Worm (Caenorhabditis elegans): ENCODE measurements around the gene clc-9.
A peak's percentile ranks its signal among the peaks of the same experiment; 100 is the strongest.

Gene clc-9

ce11 chrIV:11082789-11083235, 29.9 kb upstream of the clc-9 start:
- TF ChIP-seq Y55F3AM.14 (GFP tag; optimal IDR thresholded peaks at IDR 0.05): peak; percentile 83
- TF ChIP-seq nhr-21 (tag; optimal IDR thresholded peaks at IDR 0.05): peak; percentile 96
- TF ChIP-seq ztf-4 (tag; optimal IDR thresholded peaks at IDR 0.05): peak; percentile 91
- TF ChIP-seq nhr-6 (tag; optimal IDR thresholded peaks at IDR 0.05): peak; percentile 95
- TF ChIP-seq nhr-12 (tag; optimal IDR thresholded peaks at IDR 0.05): no peak
- no peak for TF ChIP-seq R02D3.7 (tag; optimal IDR thresholded peaks at IDR 0.05)
- peak; percentile 91 for TF ChIP-seq sma-3 (GFP tag; optimal IDR thresholded peaks at IDR 0.05)
- TF ChIP-seq ztf-1 (GFP tag; conservative IDR thresholded peaks at IDR 0.05): no peak
- TF ChIP-seq lin-39 (tag; optimal IDR thresholded peaks at IDR 0.05): peak; percentile 25
- peak; percentile 98 for TF ChIP-seq nhr-129 (tag; optimal IDR thresholded peaks at IDR 0.05)
- peak; percentile 3 for TF ChIP-seq skn-1 (tag; optimal IDR thresholded peaks at IDR 0.05)
- TF ChIP-seq lin-13 (GFP tag; optimal IDR thresholded peaks at IDR 0.05): peak; percentile 86
- peak; percentile 60 for TF ChIP-seq ceh-82 (tag; optimal IDR thresholded peaks at IDR 0.05)
- peak; percentile 64 for TF ChIP-seq gmeb-1 (tag; optimal IDR thresholded peaks at IDR 0.05)
- peak; percentile 85 for TF ChIP-seq fos-1 (tag; optimal IDR thresholded peaks at IDR 0.05)
- no peak for TF ChIP-seq nhr-10 (tag; optimal IDR thresholded peaks at IDR 0.05)
- TF ChIP-seq sma-9 (GFP tag; optimal IDR thresholded peaks at IDR 0.05): peak; percentile 92
- TF ChIP-seq sma-9 (tag; optimal IDR thresholded peaks at IDR 0.05): no peak
- no peak for TF ChIP-seq peb-1 (tag; optimal IDR thresholded peaks at IDR 0.05)
- no peak for TF ChIP-seq nhr-77 (tag; optimal IDR thresholded peaks at IDR 0.05)
- TF ChIP-seq lin-11 (tag; optimal IDR thresholded peaks at IDR 0.05): peak; percentile 94
- TF ChIP-seq ceh-16 (tag; optimal IDR thresholded peaks at IDR 0.05): no peak
- no peak for TF ChIP-seq mbf-1 (tag; optimal IDR thresholded peaks at IDR 0.05)
- TF ChIP-seq dmd-4 (tag; optimal IDR thresholded peaks at IDR 0.05): no peak
- peak; percentile 44 for TF ChIP-seq ZK546.5 (tag; optimal IDR thresholded peaks at IDR 0.05)
- TF ChIP-seq unc-55 (GFP tag; optimal IDR thresholded peaks at IDR 0.05): peak; percentile 94
- TF ChIP-seq nhr-25 (tag; optimal IDR thresholded peaks at IDR 0.05): peak; percentile 94
- TF ChIP-seq C34F6.9 (tag; optimal IDR thresholded peaks at IDR 0.05): peak; percentile 99
- peak; percentile 90 for TF ChIP-seq ama-1 (optimal IDR thresholded peaks at IDR 0.05)
- peak; percentile 27 for TF ChIP-seq unc-39 (tag; optimal IDR thresholded peaks at IDR 0.05)
- peak; percentile 97 for TF ChIP-seq F13H6.1 (tag; optimal IDR thresholded peaks at IDR 0.05)
- peak; percentile 92 for TF ChIP-seq blmp-1 (tag; optimal IDR thresholded peaks at IDR 0.05; ENCODE audit: insufficient read depth)
- peak; percentile 93 for TF ChIP-seq mab-5 (tag; optimal IDR thresholded peaks at IDR 0.05)
- TF ChIP-seq snpc-4 (tag; optimal IDR thresholded peaks at IDR 0.05): peak; percentile 62
- peak; percentile 42 for TF ChIP-seq nhr-23 (tag; optimal IDR thresholded peaks at IDR 0.05)
- TF ChIP-seq alr-1 (tag; optimal IDR thresholded peaks at IDR 0.05): peak; percentile 62
- TF ChIP-seq crh-2 (tag; optimal IDR thresholded peaks at IDR 0.05): peak; percentile 91
- TF ChIP-seq elt-1 (tag; optimal IDR thresholded peaks at IDR 0.05): no peak
- TF ChIP-seq mdl-1 (tag; optimal IDR thresholded peaks at IDR 0.05): peak; percentile 61 to 84
- peak; percentile 96 for TF ChIP-seq sem-4 (tag; optimal IDR thresholded peaks at IDR 0.05)
- peak; percentile 93 for TF ChIP-seq egl-27 (tag; optimal IDR thresholded peaks at IDR 0.05)
- TF ChIP-seq unc-62 (GFP tag; optimal IDR thresholded peaks at IDR 0.05): peak; percentile 21
- peak; percentile 99 for TF ChIP-seq zag-1 (tag; optimal IDR thresholded peaks at IDR 0.05)
- peak; percentile 76 to 94 for TF ChIP-seq lsy-2 (tag; optimal IDR thresholded peaks at IDR 0.05)

ce11 chrIV:11083609-11084008, 29.1 kb upstream of the clc-9 start, which contains the start of gene klc-1:
Gene klc-1, plus strand, starts transcription at chrIV:11083735.
- peak in 1 of 2 experiments; percentile 63 for TF ChIP-seq lsy-2 (tag; optimal IDR thresholded peaks at IDR 0.05)
- no peak for TF ChIP-seq unc-62 (GFP tag; optimal IDR thresholded peaks at IDR 0.05)

ce11 chrIV:11089527-11089926, 23.2 kb upstream of the clc-9 start, which contains the start of gene M7.7:
Gene M7.7, plus strand, starts transcription at chrIV:11089827.
- TF ChIP-seq nhr-11 (tag; optimal IDR thresholded peaks at IDR 0.05) (no peak), lsy-2 (tag; optimal IDR thresholded peaks at IDR 0.05) (no peak), peb-1 (tag; optimal IDR thresholded peaks at IDR 0.05) (no peak), ceh-82 (tag; optimal IDR thresholded peaks at IDR 0.05) (no peak), nhr-21 (tag; optimal IDR thresholded peaks at IDR 0.05) (no peak), sem-4 (tag; optimal IDR thresholded peaks at IDR 0.05) (no peak), ztf-1 (GFP tag; conservative IDR thresholded peaks at IDR 0.05) (no peak), zag-1 (tag; optimal IDR thresholded peaks at IDR 0.05) (no peak), ceh-16 (tag; optimal IDR thresholded peaks at IDR 0.05) (no peak), alr-1 (tag; optimal IDR thresholded peaks at IDR 0.05) (no peak), Y55F3AM.14 (GFP tag; optimal IDR thresholded peaks at IDR 0.05) (no peak), lin-13 (GFP tag; optimal IDR thresholded peaks at IDR 0.05) (no peak), aly-2 (tag; optimal IDR thresholded peaks at IDR 0.05) (no peak), ZK546.5 (tag; optimal IDR thresholded peaks at IDR 0.05) (no peak), dmd-4 (tag; optimal IDR thresholded peaks at IDR 0.05) (no peak), blmp-1 (tag; optimal IDR thresholded peaks at IDR 0.05; ENCODE audit: insufficient read depth) (no peak), unc-55 (GFP tag; optimal IDR thresholded peaks at IDR 0.05) (no peak)
